Worm (Caenorhabditis elegans): ENCODE results near the gene srr-10.

srr-10 gene

ce11 chrV:7728679-7729027, 6.8 kb upstream of the srr-10 start, which contains the start of gene Y97E10C.1:
Y97E10C.1 (plus strand) TSS chrV:7728879.
- TF ChIP-seq sptf-1 (tag; optimal IDR thresholded peaks at IDR 0.05) (no peak), blmp-1 (tag; optimal IDR thresholded peaks at IDR 0.05) (no peak), nhr-237 (tag; optimal IDR thresholded peaks at IDR 0.05) (no peak), mep-1 (tag; optimal IDR thresholded peaks at IDR 0.05) (no peak), lsy-2 (tag; optimal IDR thresholded peaks at IDR 0.05) (no peak), ces-1 (GFP tag; optimal IDR thresholded peaks at IDR 0.05) (no peak), nhr-2 (tag; optimal IDR thresholded peaks at IDR 0.05) (no peak), sem-2 (GFP tag; optimal IDR thresholded peaks at IDR 0.05) (no peak), lin-13 (tag; optimal IDR thresholded peaks at IDR 0.05) (no peak), zip-8 (tag; optimal IDR thresholded peaks at IDR 0.05) (no peak), drap-1 (GFP tag; optimal IDR thresholded peaks at IDR 0.05) (no peak), ztf-11 (tag; optimal IDR thresholded peaks at IDR 0.05) (no peak)

DNA sequence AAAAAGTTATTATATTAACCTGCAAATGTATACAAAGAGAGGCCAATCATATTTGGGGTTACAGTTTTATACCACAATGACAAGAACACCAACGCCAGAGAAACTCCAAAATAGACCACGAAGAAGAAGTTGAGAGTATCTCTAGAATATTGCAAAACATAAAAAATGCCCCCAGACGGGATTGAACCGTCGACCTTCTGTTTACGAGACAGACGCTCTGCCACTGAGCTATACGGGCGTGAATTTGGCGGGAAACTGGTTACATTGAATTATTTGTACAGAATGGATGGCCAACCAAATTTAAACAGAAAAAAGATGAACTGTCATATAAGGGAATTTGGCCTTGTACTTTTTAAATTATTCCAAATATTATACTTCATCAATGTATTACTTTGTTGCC, 4.9 kb upstream of the srr-10 start:
- TF ChIP-seq sptf-1 (tag; optimal IDR thresholded peaks at IDR 0.05), result peak; percentile 34
- peak; percentile 5 for TF ChIP-seq drap-1 (GFP tag; optimal IDR thresholded peaks at IDR 0.05)
- no peak for TF ChIP-seq ces-1 (GFP tag; optimal IDR thresholded peaks at IDR 0.05)
- peak; percentile 21 for TF ChIP-seq ceh-83 (GFP tag; optimal IDR thresholded peaks at IDR 0.05)
- TF ChIP-seq mls-2 (tag; optimal IDR thresholded peaks at IDR 0.05), result peak; percentile 39

ce11 chrV:7733240-7733765, 2.1 kb upstream of the srr-10 start:
- no peak for TF ChIP-seq snpc-4 (tag; optimal IDR thresholded peaks at IDR 0.05)
- no peak for TF ChIP-seq pha-4 (tag; optimal IDR thresholded peaks at IDR 0.05)
- TF ChIP-seq bed-3 (GFP tag; optimal IDR thresholded peaks at IDR 0.05), result no peak
- TF ChIP-seq nhr-76 (tag; optimal IDR thresholded peaks at IDR 0.05), result no peak
- no peak for TF ChIP-seq unc-62 (GFP tag; optimal IDR thresholded peaks at IDR 0.05)
- TF ChIP-seq flh-1 (GFP tag; optimal IDR thresholded peaks at IDR 0.05), result no peak
- TF ChIP-seq ceh-39 (tag; optimal IDR thresholded peaks at IDR 0.05), result no peak
- TF ChIP-seq nhr-2 (tag; optimal IDR thresholded peaks at IDR 0.05), result no peak
- TF ChIP-seq mls-2 (tag; optimal IDR thresholded peaks at IDR 0.05), result no peak
- no peak for TF ChIP-seq blmp-1 (tag; optimal IDR thresholded peaks at IDR 0.05)
- no peak for TF ChIP-seq sem-2 (GFP tag; optimal IDR thresholded peaks at IDR 0.05)
- no peak for TF ChIP-seq elt-3 (tag; optimal IDR thresholded peaks at IDR 0.05)
- TF ChIP-seq nhr-28 (tag; optimal IDR thresholded peaks at IDR 0.05), result no peak
- no peak for TF ChIP-seq mab-5 (tag; optimal IDR thresholded peaks at IDR 0.05)
- TF ChIP-seq tbx-8 (GFP tag; optimal IDR thresholded peaks at IDR 0.05), result no peak
- no peak for TF ChIP-seq elt-1 (tag; optimal IDR thresholded peaks at IDR 0.05; ENCODE audit: borderline replicate concordance, insufficient read depth)
- no peak for TF ChIP-seq ceh-83 (GFP tag; optimal IDR thresholded peaks at IDR 0.05)
- no peak for TF ChIP-seq cnd-1 (tag; optimal IDR thresholded peaks at IDR 0.05)

- TF ChIP-seq blmp-1 (tag; optimal IDR thresholded peaks at IDR 0.05) (no peak), sptf-1 (tag; optimal IDR thresholded peaks at IDR 0.05) (no peak), M03D4.4 (tag; optimal IDR thresholded peaks at IDR 0.05) (no peak), lin-32 (GFP tag; optimal IDR thresholded peaks at IDR 0.05) (no peak), lsy-2 (tag; optimal IDR thresholded peaks at IDR 0.05) (peak; percentile 56), flh-1 (GFP tag; optimal IDR thresholded peaks at IDR 0.05) (no peak), elt-3 (tag; optimal IDR thresholded peaks at IDR 0.05) (no peak), cnd-1 (tag; optimal IDR thresholded peaks at IDR 0.05) (peak; percentile 52), snpc-4 (tag; optimal IDR thresholded peaks at IDR 0.05) (no peak), ceh-83 (GFP tag; optimal IDR thresholded peaks at IDR 0.05) (no peak), sem-2 (GFP tag; optimal IDR thresholded peaks at IDR 0.05) (no peak), unc-62 (GFP tag; optimal IDR thresholded peaks at IDR 0.05) (peak; percentile 44), hlh-1 (tag; optimal IDR thresholded peaks at IDR 0.05) (peak; percentile 77), nhr-12 (tag; optimal IDR thresholded peaks at IDR 0.05) (no peak), ces-1 (GFP tag; optimal IDR thresholded peaks at IDR 0.05) (peak; percentile 65), mep-1 (tag; optimal IDR thresholded peaks at IDR 0.05) (peak; percentile 85), mab-5 (tag; optimal IDR thresholded peaks at IDR 0.05) (peak; percentile 41), nhr-2 (tag; optimal IDR thresholded peaks at IDR 0.05) (no peak), mls-2 (tag; optimal IDR thresholded peaks at IDR 0.05) (peak; percentile 32), tbx-8 (GFP tag; optimal IDR thresholded peaks at IDR 0.05) (no peak), nhr-28 (tag; optimal IDR thresholded peaks at IDR 0.05) (no peak), pha-4 (tag; optimal IDR thresholded peaks at IDR 0.05) (peak; percentile 58), zip-8 (tag; optimal IDR thresholded peaks at IDR 0.05) (no peak), drap-1 (GFP tag; optimal IDR thresholded peaks at IDR 0.05) (no peak), elt-1 (tag; optimal IDR thresholded peaks at IDR 0.05; ENCODE audit: borderline replicate concordance, insufficient read depth) (no peak), bed-3 (GFP tag; optimal IDR thresholded peaks at IDR 0.05) (no peak), lin-13 (tag; optimal IDR thresholded peaks at IDR 0.05) (peak; percentile 30), unc-39 (tag; optimal IDR thresholded peaks at IDR 0.05) (no peak), ztf-11 (tag; optimal IDR thresholded peaks at IDR 0.05) (no peak), ham-2 (GFP tag; optimal IDR thresholded peaks at IDR 0.05) (peak; percentile 54), nhr-237 (tag; optimal IDR thresholded peaks at IDR 0.05) (peak; percentile 74), ceh-39 (tag; optimal IDR thresholded peaks at IDR 0.05) (peak; percentile 57), ceh-43 (GFP tag; optimal IDR thresholded peaks at IDR 0.05) (no peak), unc-120 (tag; optimal IDR thresholded peaks at IDR 0.05; ENCODE audit: poor library complexity, severe bottlenecking) (no peak), nhr-76 (tag; optimal IDR thresholded peaks at IDR 0.05) (no peak)
These were observed 510 bp upstream of the srr-10 start, which contains the start of gene clic-1 for ce11 chrV:7734909-7735308. clic-1 (minus strand) TSS chrV:7734911.

All from whole organism, mixed stage, embryonic.